Fruit fly (Drosophila melanogaster) whole organism, embryonic: ENCODE measurements around the gene CG17029.

ENCODE experiments used
- Aef1 ChIP-seq: fragments of 200-800 bp; sonication (Bioruptor generic); IDR thresholded peaks from 3 replicates; pipeline ENCODE4 v1.3.6; 2022; ENCODE audit warnings: missing biosample characterization, missing genetic modification characterization
- Atf-2 ChIP-seq: fragments of 200-800 bp; sonication (Bioruptor generic); optimal IDR thresholded peaks from 2 replicates; lab custom pipeline; 2016; ENCODE audit warnings: missing biosample characterization, missing genetic modification characterization
- Atf6 ChIP-seq: fragments of 200-800 bp; sonication (Bioruptor generic); IDR thresholded peaks from 2 replicates; pipeline ENCODE4 v1.3.6; 2022; ENCODE audit warnings: missing biosample characterization, missing genetic modification characterization
- CG12219 ChIP-seq: fragments of 200-800 bp; sonication (Bioruptor generic); optimal IDR thresholded peaks from 3 replicates; lab custom pipeline; 2018; ENCODE audit warnings: missing biosample characterization, mild to moderate bottlenecking, missing genetic modification characterization
- CG13123 ChIP-seq: fragments of 200-800 bp; sonication (Bioruptor generic); optimal IDR thresholded peaks from 2 replicates; lab custom pipeline; 2016; ENCODE audit warnings: missing biosample characterization, missing genetic modification characterization
- CG13624 ChIP-seq: fragments of 200-800 bp; sonication (Bioruptor generic); optimal IDR thresholded peaks from 2 replicates; lab custom pipeline; 2016; ENCODE audit warnings: missing biosample characterization, missing genetic modification characterization
- CG14441 ChIP-seq: fragments of 200-800 bp; sonication (Bioruptor generic); IDR thresholded peaks from 2 replicates; pipeline ENCODE4 v1.3.6; 2022; ENCODE audit warnings: missing biosample characterization, missing genetic modification characterization
- CG14667 ChIP-seq: fragments of 200-800 bp; sonication (Bioruptor generic); IDR thresholded peaks from 2 replicates; pipeline ENCODE4 v1.3.6; 2022; ENCODE audit warnings: missing biosample characterization, missing genetic modification characterization
- CG15479 ChIP-seq: fragments of 200-800 bp; sonication (Bioruptor generic); optimal IDR thresholded peaks from 3 replicates; lab custom pipeline; 2019; ENCODE audit warnings: missing biosample characterization, mild to moderate bottlenecking, missing genetic modification characterization, moderate library complexity
- CG1647 ChIP-seq: fragments of 200-800 bp; sonication (Bioruptor generic); optimal IDR thresholded peaks from 3 replicates; lab custom pipeline; 2016; ENCODE audit warnings: missing biosample characterization, missing genetic modification characterization
- CG17361 ChIP-seq: fragments of 200-800 bp; sonication (Bioruptor generic); IDR thresholded peaks from 3 replicates; pipeline ENCODE4 v1.3.6; 2022; ENCODE audit warnings: missing biosample characterization, missing genetic modification characterization
- CG18619 ChIP-seq: fragments of 200-800 bp; sonication (Bioruptor generic); optimal IDR thresholded peaks from 3 replicates; lab custom pipeline; 2017; ENCODE audit warnings: missing biosample characterization, mild to moderate bottlenecking, missing genetic modification characterization
- CG31224 ChIP-seq: fragments of 200-800 bp; sonication (Bioruptor generic); IDR thresholded peaks from 2 replicates; pipeline ENCODE4 v1.3.6; 2022; ENCODE audit warnings: missing biosample characterization, missing genetic modification characterization
- CG32772 ChIP-seq: fragments of 200-800 bp; sonication (Bioruptor generic); IDR thresholded peaks from 2 replicates; pipeline ENCODE4 v1.3.6; 2022; ENCODE audit warnings: missing biosample characterization, missing genetic modification characterization
- CG33557 ChIP-seq: fragments of 200-800 bp; sonication (Bioruptor generic); optimal IDR thresholded peaks from 2 replicates; lab custom pipeline; 2019; ENCODE audit warnings: missing biosample characterization, mild to moderate bottlenecking, missing genetic modification characterization, moderate library complexity
- CG4820 ChIP-seq: fragments of 200-800 bp; sonication (Bioruptor generic); optimal IDR thresholded peaks from 3 replicates; lab custom pipeline; 2016; ENCODE audit warnings: missing biosample characterization, missing genetic modification characterization
- CG6272 ChIP-seq: fragments of 200-800 bp; sonication (Bioruptor generic); IDR thresholded peaks from 2 replicates; pipeline ENCODE4 v1.3.6; 2022; ENCODE audit warnings: missing biosample characterization, missing genetic modification characterization
- CG6765 ChIP-seq: fragments of 200-800 bp; sonication (Bioruptor generic); optimal IDR thresholded peaks from 3 replicates; lab custom pipeline; 2017; ENCODE audit warnings: missing biosample characterization, mild to moderate bottlenecking, missing genetic modification characterization
- CG7786 ChIP-seq: fragments of 200-800 bp; sonication (Bioruptor generic); optimal IDR thresholded peaks from 2 replicates; lab custom pipeline; 2016; ENCODE audit warnings: missing biosample characterization, missing genetic modification characterization
- CG8359 ChIP-seq: fragments of 200-800 bp; sonication (Bioruptor generic); optimal IDR thresholded peaks from 2 replicates; lab custom pipeline; 2017; ENCODE audit warnings: missing biosample characterization, mild to moderate bottlenecking, missing genetic modification characterization, borderline replicate concordance
- CG8924 ChIP-seq: fragments of 200-800 bp; optimal IDR thresholded peaks from 3 replicates; lab custom pipeline; 2019; ENCODE audit warnings: missing biosample characterization, mild to moderate bottlenecking, missing genetic modification characterization, moderate library complexity
- D ChIP-seq, 2 experiments: fragments of 200-800 bp in 1 of 2; fragments of >200 bp in 1 of 2; sonication (Bioruptor generic) in 1 of 2; optimal IDR thresholded peaks; 2 replicates in 1 of 2; 3 replicates in 1 of 2; lab custom pipeline; 2017; ENCODE audit warnings: mild to moderate bottlenecking in 1 of 2, missing biosample characterization in 1 of 2, missing genetic modification characterization in 1 of 2, missing genetic modification reagents in 1 of 2
- Dbx ChIP-seq: fragments of 200-800 bp; sonication (Bioruptor generic); IDR thresholded peaks from 3 replicates; pipeline ENCODE4 v1.3.6; 2022; ENCODE audit warnings: missing biosample characterization, missing genetic modification characterization
- Dll ChIP-seq: fragments of 200-800 bp; sonication (Bioruptor generic); IDR thresholded peaks from 4 replicates; pipeline ENCODE4 v1.3.6; 2022; ENCODE audit warnings: missing biosample characterization, missing genetic modification characterization; ENCODE audit not compliant: partially characterized antibody
- Fer1 ChIP-seq: fragments of 200-800 bp; sonication (Bioruptor generic); optimal IDR thresholded peaks from 2 replicates; lab custom pipeline; 2017; ENCODE audit warnings: missing biosample characterization, mild to moderate bottlenecking, missing genetic modification characterization
- Nf-YC ChIP-seq: fragments of 200-800 bp; optimal IDR thresholded peaks from 3 replicates; lab custom pipeline; 2019; ENCODE audit warnings: missing biosample characterization, mild to moderate bottlenecking, missing genetic modification characterization, moderate library complexity
- Scr ChIP-seq: fragments of 200-800 bp; sonication (Bioruptor generic); IDR thresholded peaks from 2 replicates; pipeline ENCODE4 v1.3.6; 2022; ENCODE audit warnings: missing biosample characterization, missing genetic modification characterization; ENCODE audit not compliant: partially characterized antibody
- Ssrp ChIP-seq: fragments of 200-800 bp; sonication (Bioruptor generic); optimal IDR thresholded peaks from 2 replicates; lab custom pipeline; 2018; ENCODE audit warnings: missing biosample characterization, mild to moderate bottlenecking, missing genetic modification characterization, moderate library complexity
- Usf ChIP-seq: fragments of 200-800 bp; sonication (Bioruptor generic); optimal IDR thresholded peaks from 2 replicates; lab custom pipeline; 2017; ENCODE audit warnings: missing genotype, missing biosample characterization, missing genetic modification characterization
- ac ChIP-seq: fragments of 200-800 bp; sonication (Bioruptor generic); optimal IDR thresholded peaks from 3 replicates; lab custom pipeline; 2017; ENCODE audit warnings: missing biosample characterization, mild to moderate bottlenecking, missing genetic modification characterization
- al ChIP-seq: fragments of 200-800 bp; sonication (Bioruptor generic); IDR thresholded peaks from 2 replicates; pipeline ENCODE4 v1.3.6; 2022; ENCODE audit warnings: missing biosample characterization, missing genetic modification characterization
- ato ChIP-seq: fragments of 200-800 bp; sonication (Bioruptor generic); IDR thresholded peaks from 2 replicates; pipeline ENCODE4 v1.3.6; 2022; ENCODE audit warnings: missing biosample characterization, missing genetic modification characterization; ENCODE audit not compliant: partially characterized antibody
- chif ChIP-seq, 2 experiments: fragments of 200-800 bp; sonication (Bioruptor generic); optimal IDR thresholded peaks; 3 replicates each; lab custom pipeline; 2016; ENCODE audit warnings: missing biosample characterization in 2 of 2, missing genetic modification characterization in 2 of 2
- esg ChIP-seq: fragments of 200-800 bp; sonication (Bioruptor generic); conservative IDR thresholded peaks from 2 replicates; pipeline ENCODE4 v1.3.6; 2022; ENCODE audit warnings: missing biosample characterization, missing genetic modification characterization
- fd64A ChIP-seq: fragments of 200-800 bp; sonication (Bioruptor generic); optimal IDR thresholded peaks from 3 replicates; lab custom pipeline; 2018; ENCODE audit warnings: missing biosample characterization, mild to moderate bottlenecking, missing genetic modification characterization
- ftz-f1 ChIP-seq: fragments of 200-800 bp; sonication (Bioruptor generic); optimal IDR thresholded peaks from 2 replicates; lab custom pipeline; 2016; ENCODE audit warnings: missing biosample characterization, missing genetic modification characterization
- inv ChIP-seq: fragments of 200-800 bp; sonication (Bioruptor generic); IDR thresholded peaks from 2 replicates; pipeline ENCODE4 v1.3.6; 2022; ENCODE audit warnings: missing biosample characterization, missing genetic modification characterization; ENCODE audit not compliant: partially characterized antibody
- klu ChIP-seq: fragments of 200-800 bp; sonication (Bioruptor generic); IDR thresholded peaks from 2 replicates; pipeline ENCODE4 v1.3.6; 2022; ENCODE audit warnings: missing biosample characterization, missing genetic modification characterization
- lola ChIP-seq, 3 experiments: fragments of >200 bp in 2 of 3; fragments of 200-800 bp in 1 of 3; sonication (Bioruptor generic) in 1 of 3; optimal IDR thresholded peaks; 2 replicates each; lab custom pipeline; 2017 to 2019; ENCODE audit warnings: missing biosample characterization in 3 of 3, missing genetic modification characterization in 3 of 3, mild to moderate bottlenecking in 1 of 3, moderate library complexity in 1 of 3
- nmo ChIP-seq: fragments of 200-800 bp; sonication (Bioruptor generic); optimal IDR thresholded peaks from 2 replicates; lab custom pipeline; 2018; ENCODE audit warnings: missing biosample characterization, mild to moderate bottlenecking, missing genetic modification characterization, moderate library complexity
- odd ChIP-seq: fragments of 200-800 bp; sonication (Bioruptor generic); optimal IDR thresholded peaks from 2 replicates; lab custom pipeline; 2017; ENCODE audit warnings: missing biosample characterization, mild to moderate bottlenecking, missing genetic modification characterization
- pita ChIP-seq: fragments of 200-800 bp; sonication (Bioruptor generic); optimal IDR thresholded peaks from 2 replicates; lab custom pipeline; 2017; ENCODE audit warnings: missing biosample characterization, mild to moderate bottlenecking, missing genetic modification characterization
- scrt ChIP-seq: fragments of 200-800 bp; sonication (Bioruptor generic); optimal IDR thresholded peaks from 2 replicates; lab custom pipeline; 2018; ENCODE audit warnings: missing biosample characterization, mild to moderate bottlenecking, missing genetic modification characterization, moderate library complexity
- sisA ChIP-seq: fragments of 200-800 bp; sonication (Bioruptor generic); IDR thresholded peaks from 2 replicates; pipeline ENCODE4 v1.3.6; 2022; ENCODE audit warnings: missing biosample characterization, missing genetic modification characterization
- slou ChIP-seq: fragments of 200-800 bp; sonication (Bioruptor generic); optimal IDR thresholded peaks from 3 replicates; lab custom pipeline; 2016; ENCODE audit warnings: missing biosample characterization, missing genetic modification characterization
- slp2 ChIP-seq: fragments of 200-800 bp; sonication (Bioruptor generic); optimal IDR thresholded peaks from 2 replicates; lab custom pipeline; 2016; ENCODE audit warnings: missing biosample characterization, missing genetic modification characterization
- zen2 ChIP-seq: fragments of 200-800 bp; sonication (Bioruptor generic); IDR thresholded peaks from 3 replicates; pipeline ENCODE4 v1.3.6; 2022; ENCODE audit warnings: missing biosample characterization, missing genetic modification characterization; ENCODE audit not compliant: partially characterized antibody
- zfh1 ChIP-seq: fragments of 200-800 bp; sonication (Bioruptor generic); IDR thresholded peaks from 3 replicates; pipeline ENCODE4 v1.3.6; 2022; ENCODE audit warnings: missing biosample characterization, missing genetic modification characterization

Gene CG17029

DNA sequence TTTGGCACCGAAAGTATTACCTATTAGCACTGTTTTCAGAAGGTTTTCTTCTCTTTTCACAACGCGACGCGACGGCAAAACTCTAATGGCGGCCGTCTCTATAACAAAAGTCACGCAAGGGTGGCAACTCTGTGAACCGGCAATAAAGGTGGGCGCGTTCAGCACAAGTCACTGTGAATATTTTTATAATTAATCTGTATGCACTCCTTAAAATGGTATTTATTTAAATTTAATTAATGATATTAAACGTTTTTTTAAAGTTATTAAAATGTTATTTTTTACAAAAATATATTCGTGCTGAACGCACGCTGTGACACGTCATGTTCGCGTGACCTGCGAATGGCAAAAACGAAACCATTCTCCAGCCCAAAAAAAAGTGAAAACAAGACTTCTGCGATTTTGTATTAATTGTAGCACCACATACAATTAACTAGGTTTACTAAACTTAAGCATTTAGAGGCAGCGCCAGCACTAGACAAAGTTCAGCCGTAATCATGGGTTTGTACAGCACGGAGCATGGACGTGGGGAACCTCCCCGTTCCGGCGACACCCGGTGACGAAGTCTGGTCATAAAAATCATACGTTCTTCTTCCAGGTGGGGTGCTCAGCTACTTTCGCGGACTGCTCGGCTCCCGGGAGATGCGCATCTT, 6.2 kb downstream of the CG17029 start, which contains the start of the genes brm and Arl1 (continued):
- TF ChIP-seq CG12219 (GFP tag; lab: Kevin White, UChicago) (peak; percentile 90), odd (GFP tag; lab: Kevin White, UChicago) (peak; percentile 94), scrt (GFP tag; lab: Kevin White, UChicago) (peak; percentile 94), CG13624 (GFP tag; lab: Kevin White, UChicago) (peak; percentile 91), CG15479 (GFP tag; lab: Kevin White, UChicago) (peak; percentile 33), CG6272 (GFP tag; lab: Robert Waterston, UW) (peak; percentile 99), CG31224 (peak; percentile 98), Atf-2 (peak; percentile 73), Scr (GFP tag; lab: Robert Waterston, UW) (0 out of 2 replicates have a peak, but pooled peaks have one; percentile 41), CG4820 (peak; percentile 97), Nf-YC (tag; lab: Kevin White, UChicago) (peak; percentile 94), Dbx (peak; percentile 99), esg (GFP tag; lab: Robert Waterston, UW) (peak; percentile 99), chif (GFP tag; optimal IDR thresholded peaks at IDR 0.05; lab: Kevin White, UChicago) (peak; percentile 58 to 87), slp2 (peak; percentile 62), Ssrp (tag; lab: Kevin White, UChicago) (peak; percentile 98), lola (GFP tag; optimal IDR thresholded peaks at IDR 0.05; lab: Kevin White, UChicago) (peak in 1 of 3 experiments; percentile 97), al (GFP tag; lab: Robert Waterston, UW) (peak; percentile 99), ftz-f1 (GFP tag; lab: Kevin White, UChicago) (peak; percentile 77), nmo (GFP tag; lab: Kevin White, UChicago) (peak; percentile 99), ac (peak; percentile 77), zfh1 (GFP tag; lab: Robert Waterston, UW) (peak; percentile 99), sisA (GFP tag; lab: Robert Waterston, UW) (peak; percentile 99), CG8924 (tag; lab: Kevin White, UChicago) (peak; percentile 98), slou (GFP tag; lab: Kevin White, UChicago) (peak; percentile 95), CG33557 (GFP tag; lab: Kevin White, UChicago) (peak; percentile 98), CG13123 (GFP tag; lab: Kevin White, UChicago) (peak; percentile 95), Fer1 (GFP tag; lab: Kevin White, UChicago) (peak; percentile 99), CG8359 (GFP tag; lab: Kevin White, UChicago) (peak; percentile 92), CG32772 (GFP tag; lab: Robert Waterston, UW) (peak; percentile 99), CG6765 (GFP tag; lab: Kevin White, UChicago) (peak; percentile 96), Aef1 (peak; percentile 99), Atf6 (GFP tag; lab: Robert Waterston, UW) (peak; percentile 98), CG7786 (GFP tag; lab: Kevin White, UChicago) (peak; percentile 86), CG18619 (GFP tag; lab: Kevin White, UChicago) (peak; percentile 98), CG14441 (GFP tag; lab: Robert Waterston, UW) (peak; percentile 99), D (optimal IDR thresholded peaks at IDR 0.05; lab: Kevin White, UChicago) (no peak), D (GFP tag; optimal IDR thresholded peaks at IDR 0.05; lab: Kevin White, UChicago) (peak; percentile 97), klu (GFP tag; lab: Robert Waterston, UW) (peak; percentile 99), CG17361 (GFP tag; lab: Robert Waterston, UW) (peak; percentile 99), fd64A (GFP tag; lab: Kevin White, UChicago) (peak; percentile 89), Usf (GFP tag; lab: Kevin White, UChicago) (peak; percentile 98), CG14667 (GFP tag; lab: Robert Waterston, UW) (peak; percentile 99), Dll (GFP tag; lab: Robert Waterston, UW) (peak; percentile 59; the same call in 2 of the 4 replicates), zen2 (no peak), ato (GFP tag; lab: Robert Waterston, UW) (no peak), inv (GFP tag; lab: Robert Waterston, UW) (no peak; the same call in 1 of the 2 replicates), CG1647 (GFP tag; lab: Kevin White, UChicago) (peak; percentile 92), pita (GFP tag; lab: Kevin White, UChicago) (no peak)
